Worm (Caenorhabditis elegans): ENCODE data around the gene pqn-80.

pqn-80 gene

DNA sequence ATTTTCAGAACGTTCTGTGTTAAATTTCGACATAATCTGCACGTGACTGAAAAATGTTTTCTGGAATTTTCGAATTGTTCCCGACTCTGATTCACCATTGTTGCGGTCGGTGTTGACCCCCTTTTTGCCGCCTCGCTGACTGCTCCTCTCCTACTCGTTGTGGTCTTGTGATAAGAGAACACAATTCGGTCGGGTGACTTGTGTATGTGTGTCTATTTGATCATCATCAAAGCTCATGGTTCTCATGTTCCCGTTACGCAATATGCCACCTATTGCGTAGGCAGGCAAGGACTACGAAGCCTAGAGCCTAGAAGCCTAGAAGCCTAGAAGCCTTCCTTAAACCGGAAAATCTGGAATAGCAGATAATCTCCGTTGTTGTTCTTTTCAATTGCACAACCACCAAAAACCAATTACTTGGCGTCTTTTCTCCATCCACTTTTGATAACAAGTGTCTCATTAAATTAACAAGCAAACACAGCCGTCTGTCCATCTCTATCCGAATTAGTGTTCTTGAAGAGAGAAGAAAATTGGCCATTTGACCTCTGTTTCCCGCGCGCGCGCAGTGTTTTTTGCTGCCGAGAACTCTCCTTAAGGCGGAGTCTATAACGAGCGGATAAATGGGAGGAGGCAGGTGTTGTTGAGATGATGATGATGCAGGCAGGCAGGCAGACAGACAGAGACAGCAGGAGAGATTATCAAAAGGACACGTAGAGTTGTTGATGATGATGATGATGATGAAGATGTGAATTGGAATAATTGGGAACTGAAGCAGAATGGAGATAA, 11.5 kb upstream of the pqn-80 start (continued):
- peak; percentile 94 for TF ChIP-seq hsf-1 (GFP tag; IDR thresholded peaks at IDR 0.05)
- TF ChIP-seq snpc-3.4 (tag; optimal IDR thresholded peaks at IDR 0.05) = no peak
- no peak for TF ChIP-seq hlh-26 (GFP tag; conservative IDR thresholded peaks at IDR 0.05)
- no peak for TF ChIP-seq lin-26 (GFP tag; IDR thresholded peaks at IDR 0.05)
- TF ChIP-seq D2030.7 (GFP tag; IDR thresholded peaks at IDR 0.05) = no peak
- no peak for TF ChIP-seq hmg-20 (GFP tag; IDR thresholded peaks at IDR 0.05)
- TF ChIP-seq mel-28 (tag; optimal IDR thresholded peaks at IDR 0.05; ENCODE audit: borderline replicate concordance) = no peak
- TF ChIP-seq somi-1 (GFP tag; optimal IDR thresholded peaks at IDR 0.05) = peak; percentile 41
- TF ChIP-seq ztf-28 (GFP tag; IDR thresholded peaks at IDR 0.05) = no peak
- no peak for TF ChIP-seq ceh-58 (GFP tag; IDR thresholded peaks at IDR 0.05)
- TF ChIP-seq lin-54 (GFP tag; optimal IDR thresholded peaks at IDR 0.05) = peak; percentile 31
- no peak for TF ChIP-seq aptf-2 (GFP tag; conservative IDR thresholded peaks at IDR 0.05)
- TF ChIP-seq C17E4.6 (GFP tag; IDR thresholded peaks at IDR 0.05) = no peak
- peak; percentile 54 to 79 for TF ChIP-seq let-607 (tag; optimal IDR thresholded peaks at IDR 0.05)
- no peak for TF ChIP-seq snpc-4 (GFP tag; optimal IDR thresholded peaks at IDR 0.05)
- TF ChIP-seq snpc-4 (tag; optimal IDR thresholded peaks at IDR 0.05) = peak in 3 of 4 experiments; percentile 5 to 35 (median 11)
- TF ChIP-seq sptf-2 (GFP tag; optimal IDR thresholded peaks at IDR 0.05) = no peak
- TF ChIP-seq K12H6.12 (tag; optimal IDR thresholded peaks at IDR 0.05) = peak; percentile 69
- no peak for TF ChIP-seq C06A6.2 (GFP tag; conservative IDR thresholded peaks at IDR 0.05)
- TF ChIP-seq let-526 (GFP tag; IDR thresholded peaks at IDR 0.05) = 0 out of 2 replicates have a peak, but pooled peaks have one; percentile 45
- peak; percentile 80 for TF ChIP-seq atf-7 (tag; optimal IDR thresholded peaks at IDR 0.05)
- TF ChIP-seq rcor-1 (GFP tag; IDR thresholded peaks at IDR 0.05) = no peak
- TF ChIP-seq F22D6.2 (tag; optimal IDR thresholded peaks at IDR 0.05) = no peak
- TF ChIP-seq bed-1 (GFP tag; IDR thresholded peaks at IDR 0.05) = no peak
- TF ChIP-seq madf-6 (GFP tag; IDR thresholded peaks at IDR 0.05) = no peak
- 0 out of 2 replicates have a peak, but pooled peaks have one; percentile 44 for TF ChIP-seq Y79H2A.3 (GFP tag; conservative IDR thresholded peaks at IDR 0.05)
- no peak for TF ChIP-seq ceh-91 (GFP tag; IDR thresholded peaks at IDR 0.05)
- TF ChIP-seq Y53F4B.3 (GFP tag; IDR thresholded peaks at IDR 0.05) = no peak
- peak; percentile 46 for TF ChIP-seq hmg-1.2 (GFP tag; IDR thresholded peaks at IDR 0.05)
- no peak for TF ChIP-seq lin-35 (GFP tag; optimal IDR thresholded peaks at IDR 0.05)
- peak; percentile 95 for TF ChIP-seq cebp-1 (GFP tag; IDR thresholded peaks at IDR 0.05)
- peak; percentile 97 for TF ChIP-seq cebp-1 (tag; optimal IDR thresholded peaks at IDR 0.05)
- no peak for TF ChIP-seq madf-8 (GFP tag; conservative IDR thresholded peaks at IDR 0.05)
- TF ChIP-seq die-1 (tag; optimal IDR thresholded peaks at IDR 0.05) = no peak
- TF ChIP-seq hrde-1 (tag; optimal IDR thresholded peaks at IDR 0.05; ENCODE audit: borderline replicate concordance) = no peak
- TF ChIP-seq bed-2 (GFP tag; IDR thresholded peaks at IDR 0.05) = no peak
- no peak for TF ChIP-seq F49E8.2 (tag; optimal IDR thresholded peaks at IDR 0.05; ENCODE audit: insufficient read depth)
- no peak for TF ChIP-seq lsy-27 (tag; optimal IDR thresholded peaks at IDR 0.05; ENCODE audit: borderline replicate concordance, insufficient read depth)
- no peak for TF ChIP-seq nhr-27 (tag; optimal IDR thresholded peaks at IDR 0.05)
- TF ChIP-seq ztf-18 (tag; optimal IDR thresholded peaks at IDR 0.05) = peak; percentile 7
- TF ChIP-seq lsl-1 (GFP tag; optimal IDR thresholded peaks at IDR 0.05) = no peak
- no peak for TF ChIP-seq F55B11.4 (tag; optimal IDR thresholded peaks at IDR 0.05; ENCODE audit: borderline replicate concordance, insufficient read depth)
- 0 out of 2 replicates have a peak, but pooled peaks have one; percentile 36 for TF ChIP-seq pbrm-1 (GFP tag; IDR thresholded peaks at IDR 0.05)
- TF ChIP-seq cebp-2 (GFP tag; IDR thresholded peaks at IDR 0.05) = no peak
- 0 out of 2 replicates have a peak, but pooled peaks have one; percentile 44 for TF ChIP-seq lir-1 (GFP tag; conservative IDR thresholded peaks at IDR 0.05)
- TF ChIP-seq F33H1.4 (GFP tag; IDR thresholded peaks at IDR 0.05) = no peak

All from whole organism, young adult.